Worm (Caenorhabditis elegans): ENCODE results near the gene F13E9.5.

Gene F13E9.5

ce11 chrIV:10884263-10884662 lies at the start of gene F13E9.5:
TSS of gene F13E9.5 (minus strand) at chrIV:10884363.
- TF ChIP-seq nhr-43 (tag; optimal IDR thresholded peaks at IDR 0.05; ENCODE audit: poor library complexity, severe bottlenecking) = no peak
- no peak for TF ChIP-seq egl-27 (tag; optimal IDR thresholded peaks at IDR 0.05)
- no peak for TF ChIP-seq nhr-25 (tag; optimal IDR thresholded peaks at IDR 0.05)
- no peak for TF ChIP-seq tbx-2 (tag; optimal IDR thresholded peaks at IDR 0.05)
- TF ChIP-seq pqm-1 (tag; optimal IDR thresholded peaks at IDR 0.05) = no peak
- no peak for TF ChIP-seq skn-1 (tag; optimal IDR thresholded peaks at IDR 0.05)
- no peak for TF ChIP-seq lsy-12 (tag; optimal IDR thresholded peaks at IDR 0.05)
- TF ChIP-seq lin-15B (tag; optimal IDR thresholded peaks at IDR 0.05) = no peak
- TF ChIP-seq jun-1 (tag; optimal IDR thresholded peaks at IDR 0.05) = no peak
- no peak for TF ChIP-seq egl-5 (tag; optimal IDR thresholded peaks at IDR 0.05)
- TF ChIP-seq nhr-237 (tag; optimal IDR thresholded peaks at IDR 0.05) = no peak
- TF ChIP-seq snpc-4 (tag; optimal IDR thresholded peaks at IDR 0.05) = no peak
- TF ChIP-seq nfya-1 (tag; optimal IDR thresholded peaks at IDR 0.05; ENCODE audit: insufficient read depth) = no peak
- no peak for TF ChIP-seq pha-4 (tag; optimal IDR thresholded peaks at IDR 0.05)
- no peak for TF ChIP-seq aly-2 (tag; optimal IDR thresholded peaks at IDR 0.05)
- no peak for TF ChIP-seq lin-39 (tag; optimal IDR thresholded peaks at IDR 0.05)

ce11 chrIV:10933062-10933552 lies 48.9 kb upstream of the F13E9.5 start, which contains the start of the genes dnc-1 and lsm-7:
TSS of gene dnc-1 (minus strand) at chrIV:10933203.
TSS of gene lsm-7 (plus strand) at chrIV:10933502.
- TF ChIP-seq lsy-12 (tag; optimal IDR thresholded peaks at IDR 0.05) = peak; percentile 23
- TF ChIP-seq snpc-4 (tag; optimal IDR thresholded peaks at IDR 0.05) = peak; percentile 79
- peak; percentile 63 for TF ChIP-seq hmg-11 (tag; optimal IDR thresholded peaks at IDR 0.05)
- TF ChIP-seq R02D3.7 (tag; optimal IDR thresholded peaks at IDR 0.05) = peak; percentile 34
- TF ChIP-seq nhr-23 (tag; optimal IDR thresholded peaks at IDR 0.05) = peak; percentile 49
- TF ChIP-seq pqm-1 (tag; optimal IDR thresholded peaks at IDR 0.05) = peak; percentile 16
- TF ChIP-seq fkh-2 (tag; optimal IDR thresholded peaks at IDR 0.05) = no peak
- TF ChIP-seq fkh-10 (GFP tag; optimal IDR thresholded peaks at IDR 0.05) = peak; percentile 57
- no peak for TF ChIP-seq ztf-4 (tag; optimal IDR thresholded peaks at IDR 0.05)
- peak; percentile 72 for TF ChIP-seq lin-39 (tag; optimal IDR thresholded peaks at IDR 0.05)
- TF ChIP-seq skn-1 (tag; optimal IDR thresholded peaks at IDR 0.05) = peak; percentile 65
- no peak for TF ChIP-seq ceh-16 (tag; optimal IDR thresholded peaks at IDR 0.05)
- TF ChIP-seq jun-1 (tag; optimal IDR thresholded peaks at IDR 0.05) = peak; percentile 39
- peak; percentile 77 for TF ChIP-seq ceh-28 (tag; optimal IDR thresholded peaks at IDR 0.05)
- TF ChIP-seq fos-1 (tag; optimal IDR thresholded peaks at IDR 0.05) = no peak
- peak; percentile 28 for TF ChIP-seq elt-2 (tag; optimal IDR thresholded peaks at IDR 0.05)
- TF ChIP-seq pha-4 (tag; optimal IDR thresholded peaks at IDR 0.05) = peak; percentile 88
- peak; percentile 46 for TF ChIP-seq elt-1 (tag; optimal IDR thresholded peaks at IDR 0.05)
- TF ChIP-seq lin-15B (tag; optimal IDR thresholded peaks at IDR 0.05) = peak; percentile 68
- TF ChIP-seq ceh-82 (tag; optimal IDR thresholded peaks at IDR 0.05) = peak; percentile 7
- peak; percentile 87 for TF ChIP-seq nfya-1 (tag; optimal IDR thresholded peaks at IDR 0.05; ENCODE audit: insufficient read depth)
- peak; percentile 18 for TF ChIP-seq nhr-43 (tag; optimal IDR thresholded peaks at IDR 0.05; ENCODE audit: poor library complexity, severe bottlenecking)
- TF ChIP-seq unc-39 (tag; optimal IDR thresholded peaks at IDR 0.05) = no peak
- TF ChIP-seq nhr-77 (tag; optimal IDR thresholded peaks at IDR 0.05) = no peak
- TF ChIP-seq eor-1 (tag; optimal IDR thresholded peaks at IDR 0.05) = no peak
- peak; percentile 35 for TF ChIP-seq nhr-25 (tag; optimal IDR thresholded peaks at IDR 0.05)
- no peak for TF ChIP-seq sea-2 (GFP tag; optimal IDR thresholded peaks at IDR 0.05)

ce11 chrIV:10919770-10920169 lies 35.6 kb upstream of the F13E9.5 start, which contains the start of gene rbr-2:
TSS of gene rbr-2 (plus strand) at chrIV:10920070.
- no peak for TF ChIP-seq tbx-2 (tag; optimal IDR thresholded peaks at IDR 0.05)

- no peak for TF ChIP-seq eor-1 (tag; optimal IDR thresholded peaks at IDR 0.05)
- no peak for TF ChIP-seq ceh-82 (tag; optimal IDR thresholded peaks at IDR 0.05)
- peak; percentile 73 for TF ChIP-seq pha-4 (tag; optimal IDR thresholded peaks at IDR 0.05)
- peak; percentile 56 for TF ChIP-seq nhr-23 (tag; optimal IDR thresholded peaks at IDR 0.05)
- TF ChIP-seq egl-5 (tag; optimal IDR thresholded peaks at IDR 0.05) = peak; percentile 85
- no peak for TF ChIP-seq egl-27 (tag; optimal IDR thresholded peaks at IDR 0.05)
- peak; percentile 65 for TF ChIP-seq mdl-1 (tag; optimal IDR thresholded peaks at IDR 0.05)
- peak; percentile 51 for TF ChIP-seq nhr-11 (tag; optimal IDR thresholded peaks at IDR 0.05)
- TF ChIP-seq nhr-77 (tag; optimal IDR thresholded peaks at IDR 0.05) = no peak
- TF ChIP-seq daf-12 (tag; optimal IDR thresholded peaks at IDR 0.05) = no peak
- TF ChIP-seq nfya-1 (tag; optimal IDR thresholded peaks at IDR 0.05; ENCODE audit: insufficient read depth) = peak; percentile 83
- peak; percentile 60 for TF ChIP-seq ama-1 (optimal IDR thresholded peaks at IDR 0.05)
- no peak for TF ChIP-seq fkh-2 (tag; optimal IDR thresholded peaks at IDR 0.05)
- no peak for TF ChIP-seq nhr-76 (tag; optimal IDR thresholded peaks at IDR 0.05)
- no peak for TF ChIP-seq aly-2 (tag; optimal IDR thresholded peaks at IDR 0.05)
- TF ChIP-seq hmg-11 (tag; optimal IDR thresholded peaks at IDR 0.05) = peak; percentile 90
- TF ChIP-seq unc-39 (tag; optimal IDR thresholded peaks at IDR 0.05) = no peak
- TF ChIP-seq nhr-237 (tag; optimal IDR thresholded peaks at IDR 0.05) = no peak
- TF ChIP-seq snpc-4 (tag; optimal IDR thresholded peaks at IDR 0.05) = peak; percentile 70
- no peak for TF ChIP-seq ceh-16 (tag; optimal IDR thresholded peaks at IDR 0.05)
- TF ChIP-seq nhr-67 (tag; optimal IDR thresholded peaks at IDR 0.05) = no peak
- TF ChIP-seq ceh-28 (tag; optimal IDR thresholded peaks at IDR 0.05) = peak; percentile 8
- TF ChIP-seq unc-62 (GFP tag; optimal IDR thresholded peaks at IDR 0.05) = no peak
- TF ChIP-seq elt-2 (tag; optimal IDR thresholded peaks at IDR 0.05) = peak; percentile 72
- no peak for TF ChIP-seq zag-1 (tag; optimal IDR thresholded peaks at IDR 0.05)
- no peak for TF ChIP-seq nhr-28 (tag; optimal IDR thresholded peaks at IDR 0.05)
- peak; percentile 78 for TF ChIP-seq lin-39 (tag; optimal IDR thresholded peaks at IDR 0.05)
- TF ChIP-seq nhr-43 (tag; optimal IDR thresholded peaks at IDR 0.05; ENCODE audit: poor library complexity, severe bottlenecking) = peak; percentile 2
- peak; percentile 61 for TF ChIP-seq fkh-10 (GFP tag; optimal IDR thresholded peaks at IDR 0.05)
- no peak for TF ChIP-seq sea-2 (GFP tag; optimal IDR thresholded peaks at IDR 0.05)
Measured at ce11 chrIV:10918877-10919560, 34.9 kb upstream of the F13E9.5 start.
